Fruit fly (Drosophila melanogaster): ENCODE measurements around the gene Apl.
A peak's percentile ranks its signal among the peaks of the same experiment; 100 is the strongest.

- TF ChIP-seq Taf1 (GFP tag; IDR thresholded peaks at IDR 0.05) (no peak), vfl (GFP tag; optimal IDR thresholded peaks at IDR 0.05) (peak; percentile 32), CG7745 (tag; optimal IDR thresholded peaks at IDR 0.05) (no peak), ro (GFP tag; IDR thresholded peaks at IDR 0.05) (no peak), CG15269 (tag; optimal IDR thresholded peaks at IDR 0.05) (no peak), sisA (GFP tag; IDR thresholded peaks at IDR 0.05) (no peak), CG5953 (GFP tag; IDR thresholded peaks at IDR 0.05) (no peak), CG10462 (GFP tag; optimal IDR thresholded peaks at IDR 0.05) (no peak), Nf-YA (GFP tag; IDR thresholded peaks at IDR 0.05) (no peak)
Observed at dm6 chr3L:16615132-16615709, 20.2 kb downstream of the Apl start, which contains the start of gene Mo25.

Data from whole organism, embryonic.